Fruit fly (Drosophila melanogaster) whole organism, prepupa: ENCODE data around the gene CG42764.

ENCODE experiments used
- Blimp-1 ChIP-seq: fragments of 200-800 bp; sonication (Bioruptor generic); optimal IDR thresholded peaks from 3 replicates; lab custom pipeline; 2017; ENCODE audit warnings: missing biosample characterization, missing genetic modification characterization, mild to moderate bottlenecking, moderate library complexity, missing genetic modification reagents
- CG10669 ChIP-seq: fragments of 200-800 bp; sonication (Bioruptor generic); optimal IDR thresholded peaks from 3 replicates; lab custom pipeline; 2018; ENCODE audit warnings: missing biosample characterization, mild to moderate bottlenecking, missing genetic modification characterization, moderate library complexity
- CG15336 ChIP-seq: fragments of 200-800 bp; sonication (Bioruptor generic); IDR thresholded peaks from 2 replicates; pipeline ENCODE4 v1.3.6; 2022; ENCODE audit warnings: missing biosample characterization, missing genetic modification characterization
- CG32006 ChIP-seq: fragments of 200-800 bp; sonication (Bioruptor generic); optimal IDR thresholded peaks from 3 replicates; lab custom pipeline; 2017; ENCODE audit warnings: missing biosample characterization, mild to moderate bottlenecking, missing genetic modification characterization
- CG6276 ChIP-seq: fragments of 200-800 bp; sonication (Bioruptor generic); optimal IDR thresholded peaks from 2 replicates; lab custom pipeline; 2017; ENCODE audit warnings: missing biosample characterization, mild to moderate bottlenecking, missing genetic modification characterization
- CG7368 ChIP-seq: fragments of 200-800 bp; sonication (Bioruptor generic); optimal IDR thresholded peaks from 3 replicates; lab custom pipeline; 2016; ENCODE audit warnings: missing biosample characterization, missing genetic modification characterization
- CG8319 ChIP-seq: fragments of 200-800 bp; sonication (Bioruptor generic); optimal IDR thresholded peaks from 3 replicates; lab custom pipeline; 2016; ENCODE audit warnings: missing biosample characterization, missing genetic modification characterization
- CG9139 ChIP-seq: fragments of 200-800 bp; sonication (Bioruptor generic); optimal IDR thresholded peaks from 3 replicates; lab custom pipeline; 2017; ENCODE audit warnings: missing biosample characterization, mild to moderate bottlenecking, missing genetic modification characterization
- Gug ChIP-seq: fragments of 200-800 bp; sonication (Bioruptor generic); IDR thresholded peaks from 2 replicates; pipeline ENCODE4 v1.3.6; 2022; ENCODE audit warnings: missing biosample characterization, missing genetic modification characterization
- Lpt ChIP-seq: fragments of 200-800 bp; sonication (Bioruptor generic); optimal IDR thresholded peaks from 3 replicates; lab custom pipeline; 2016; ENCODE audit warnings: missing biosample characterization, missing genetic modification characterization
- fd59A ChIP-seq: fragments of 200-800 bp; sonication (Bioruptor generic); optimal IDR thresholded peaks from 2 replicates; lab custom pipeline; 2017; ENCODE audit warnings: missing biosample characterization, mild to moderate bottlenecking, missing genetic modification characterization, missing genetic modification reagents
- fkh ChIP-seq: fragments of 200-800 bp; sonication (Bioruptor generic); optimal IDR thresholded peaks from 3 replicates; lab custom pipeline; 2017; ENCODE audit warnings: missing biosample characterization, mild to moderate bottlenecking, missing genetic modification characterization, moderate library complexity
- salr ChIP-seq, 2 experiments: fragments of 200-800 bp; sonication (Bioruptor generic); optimal IDR thresholded peaks; 3 replicates each; lab custom pipeline; 2016 to 2018; ENCODE audit warnings: missing biosample characterization in 2 of 2, missing genetic modification characterization in 2 of 2, mild to moderate bottlenecking in 1 of 2
- topi ChIP-seq: fragments of 200-800 bp; sonication (Bioruptor generic); optimal IDR thresholded peaks from 3 replicates; lab custom pipeline; 2016; ENCODE audit warnings: missing biosample characterization, missing genetic modification characterization

dm6 chr3L:20508136-20508635, 42.3 kb upstream of the CG42764 start:
- peak; percentile 91 for TF ChIP-seq CG10669 (GFP tag; lab: Kevin White, UChicago)
- peak; percentile 88 for TF ChIP-seq CG8319 (GFP tag; lab: Kevin White, UChicago)
- peak; percentile 85 for TF ChIP-seq CG9139
- peak; percentile 90 for TF ChIP-seq Gug (GFP tag; lab: Robert Waterston, UW)
- peak; percentile 89 for TF ChIP-seq CG32006 (GFP tag; lab: Kevin White, UChicago)
- peak; percentile 83 for TF ChIP-seq CG6276 (GFP tag; lab: Kevin White, UChicago)
- peak in 1 of 2 experiments; percentile 87 for TF ChIP-seq salr (GFP tag; optimal IDR thresholded peaks at IDR 0.05; lab: Kevin White, UChicago)
- peak; percentile 80 for TF ChIP-seq Blimp-1 (GFP tag; lab: Kevin White, UChicago)
- TF ChIP-seq topi (GFP tag; lab: Kevin White, UChicago), result peak; percentile 94
- peak; percentile 99 for TF ChIP-seq fkh (GFP tag; lab: Kevin White, UChicago)
- TF ChIP-seq CG15336, result peak; percentile 84
- TF ChIP-seq fd59A, result peak; percentile 84
- peak; percentile 85 for TF ChIP-seq Lpt (GFP tag; lab: Kevin White, UChicago)
- peak; percentile 88 for TF ChIP-seq CG7368 (GFP tag; lab: Kevin White, UChicago)
